Worm (Caenorhabditis elegans): ENCODE measurements around the gene shw-3.

shw-3 gene

ce11 chrV:12928929-12929532 lies 57.9 kb downstream of the shw-3 start, which contains the start of gene T16G1.2:
TSS of gene T16G1.2 (plus strand) at chrV:12929482.
- TF ChIP-seq unc-62 (GFP tag; optimal IDR thresholded peaks at IDR 0.05 in 1 of 2), result peak in 1 of 2 experiments; percentile 11
- no peak for TF ChIP-seq unc-62 (tag; optimal IDR thresholded peaks at IDR 0.05)
- no peak for TF ChIP-seq php-3 (GFP tag; IDR thresholded peaks at IDR 0.05)
- no peak for TF ChIP-seq F44E2.7 (GFP tag; IDR thresholded peaks at IDR 0.05)
- no peak for TF ChIP-seq D1046.2 (GFP tag; IDR thresholded peaks at IDR 0.05)

- TF ChIP-seq zfp-3 (GFP tag; conservative IDR thresholded peaks at IDR 0.05), result 0 out of 2 replicates have a peak, but pooled peaks have one; percentile 17
- TF ChIP-seq dmd-8 (GFP tag; IDR thresholded peaks at IDR 0.05), result 0 out of 2 replicates have a peak, but pooled peaks have one; percentile 29
- TF ChIP-seq daf-8 (GFP tag; IDR thresholded peaks at IDR 0.05), result no peak
- no peak for TF ChIP-seq mes-2 (tag; optimal IDR thresholded peaks at IDR 0.05; ENCODE audit: poor library complexity, severe bottlenecking)
- no peak for TF ChIP-seq mdt-29 (GFP tag; IDR thresholded peaks at IDR 0.05)
Observed at ce11 chrV:12924128-12924527, 62.8 kb downstream of the shw-3 start, which contains the start of gene pqn-67. TSS of gene pqn-67 (plus strand) at chrV:12924428.
